Fruit fly (Drosophila melanogaster) whole organism, adult: Measurements from ENCODE around the gene Atox1.

Experiments
- CG33017 ChIP-seq: fragments of 200-800 bp; sonication (Bioruptor generic); optimal IDR thresholded peaks from 2 replicates; lab custom pipeline; 2018; ENCODE audit warnings: missing biosample characterization, mild to moderate bottlenecking, missing genetic modification characterization, moderate library complexity
- Clk ChIP-seq: fragments of 200-800 bp; sonication (Bioruptor generic); optimal IDR thresholded peaks from 2 replicates; lab custom pipeline; 2017; ENCODE audit warnings: missing biosample characterization, missing genetic modification characterization
- Mnt ChIP-seq: fragments of 200-800 bp; sonication (Bioruptor generic); optimal IDR thresholded peaks from 2 replicates; lab custom pipeline; 2016; ENCODE audit warnings: missing biosample characterization, mild to moderate bottlenecking, missing genetic modification characterization
- bab1 ChIP-seq: fragments of 200-800 bp; sonication (Bioruptor generic); optimal IDR thresholded peaks from 3 replicates; lab custom pipeline; 2019; ENCODE audit warnings: missing biosample characterization, mild to moderate bottlenecking, missing genetic modification characterization, moderate library complexity
- cic ChIP-seq: fragments of 200-800 bp; sonication (Bioruptor generic); optimal IDR thresholded peaks from 2 replicates; lab custom pipeline; 2017; ENCODE audit warnings: missing biosample characterization, mild to moderate bottlenecking, missing genetic modification characterization, moderate library complexity
- cnc ChIP-seq, 2 experiments: fragments of >200 bp; optimal IDR thresholded peaks; 2 replicates each; lab custom pipeline; 2017
- kay ChIP-seq: fragments of 200-800 bp; sonication (Bioruptor generic); peaks from one replicate; lab custom pipeline; 2016; ENCODE audit warnings: missing biosample characterization, missing genetic modification characterization, borderline replicate concordance
- ovo ChIP-seq: fragments of 200-800 bp; sonication (Bioruptor generic); optimal IDR thresholded peaks from 2 replicates; lab custom pipeline; 2016; ENCODE audit warnings: missing biosample characterization, missing genetic modification characterization
- pad ChIP-seq: fragments of 200-800 bp; sonication (Bioruptor generic); optimal IDR thresholded peaks from 3 replicates; lab custom pipeline; 2017; ENCODE audit warnings: missing biosample characterization, missing genetic modification characterization, mild to moderate bottlenecking, moderate library complexity, missing genetic modification reagents
- tj ChIP-seq: fragments of 200-800 bp; sonication (Bioruptor generic); optimal IDR thresholded peaks from 3 replicates; lab custom pipeline; 2017; ENCODE audit warnings: missing biosample characterization, mild to moderate bottlenecking, missing genetic modification characterization, moderate library complexity
- toe ChIP-seq: fragments of 200-800 bp; sonication (Bioruptor generic); optimal IDR thresholded peaks from 2 replicates; lab custom pipeline; 2016; ENCODE audit warnings: missing biosample characterization, missing genetic modification characterization

DNA sequence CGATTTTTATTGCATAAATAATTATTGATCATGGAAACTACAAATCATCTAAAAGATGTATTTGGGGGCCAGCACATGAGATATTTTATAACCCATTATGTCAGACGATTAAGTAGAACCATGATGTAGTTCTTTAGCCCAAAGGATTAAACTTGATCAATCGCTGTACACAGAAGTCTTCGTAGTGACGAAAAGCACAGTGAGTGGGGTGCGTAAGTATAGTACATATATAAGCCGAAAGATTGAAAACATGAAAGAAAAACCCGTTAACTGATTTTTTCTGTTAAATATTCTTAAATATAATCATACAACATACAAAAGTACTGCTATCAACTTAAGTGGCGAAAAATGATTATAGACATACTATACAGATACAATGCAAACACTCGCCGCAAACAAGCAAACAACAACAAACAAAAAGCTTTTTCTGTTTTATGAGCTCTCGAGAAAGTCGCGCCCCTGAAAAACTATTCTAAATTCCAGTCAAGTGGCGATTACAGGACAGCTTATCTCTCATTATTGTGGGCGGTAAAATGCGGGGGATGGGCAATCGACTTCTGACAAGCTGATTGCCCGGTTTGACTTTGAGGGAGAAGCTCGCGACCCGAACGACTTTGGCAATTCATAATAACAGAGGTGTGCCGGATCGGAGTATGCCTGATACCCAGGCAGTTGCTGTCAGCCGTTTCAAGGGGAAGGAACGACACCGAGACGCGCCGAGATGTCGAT, 4.4 kb upstream of the Atox1 start, which contains the start of gene CG32444:
- TF ChIP-seq Clk (GFP tag; lab: Kevin White, UChicago) (no peak), tj (GFP tag; lab: Kevin White, UChicago) (no peak), pad (GFP tag; lab: Kevin White, UChicago) (peak; percentile 33), ovo (no peak), cic (GFP tag; lab: Kevin White, UChicago) (peak; percentile 71), kay (GFP tag; lab: Kevin White, UChicago) (no peak), CG33017 (peak; percentile 8), bab1 (no peak), Mnt (GFP tag; lab: Kevin White, UChicago) (peak; percentile 37), toe (GFP tag; lab: Kevin White, UChicago) (no peak), cnc (optimal IDR thresholded peaks at IDR 0.05; lab: Kevin White, UChicago) (no peak)
